Worm (Caenorhabditis elegans): ENCODE data around the gene sre-9.

sre-9 gene

ce11 chrV:3868905-3869304 is 25.9 kb upstream of the sre-9 start, which contains the start of gene nhr-157:
Gene nhr-157 (minus strand): TSS chrV:3869005.
- TF ChIP-seq T22C8.4 (GFP tag; IDR thresholded peaks at IDR 0.05) (no peak), flt-1 (GFP tag; IDR thresholded peaks at IDR 0.05) (no peak), cog-1 (tag; optimal IDR thresholded peaks at IDR 0.05) (no peak), med-1 (GFP tag; optimal IDR thresholded peaks at IDR 0.05; ENCODE audit: insufficient read depth) (no peak)

- TF ChIP-seq tab-1 (GFP tag; IDR thresholded peaks at IDR 0.05) (no peak), ztf-29 (GFP tag; IDR thresholded peaks at IDR 0.05) (no peak), flt-1 (GFP tag; IDR thresholded peaks at IDR 0.05) (no peak), klf-2 (GFP tag; conservative IDR thresholded peaks at IDR 0.05) (no peak), med-1 (GFP tag; optimal IDR thresholded peaks at IDR 0.05; ENCODE audit: insufficient read depth) (no peak), cog-1 (tag; optimal IDR thresholded peaks at IDR 0.05) (no peak), T22C8.4 (GFP tag; IDR thresholded peaks at IDR 0.05) (no peak), ref-1 (GFP tag; conservative IDR thresholded peaks at IDR 0.05) (no peak), ztf-23 (GFP tag; IDR thresholded peaks at IDR 0.05) (no peak)
Observed at ce11 chrV:3870359-3870758, 24.4 kb upstream of the sre-9 start.

ce11 chrV:3874102-3874744 is 20.5 kb upstream of the sre-9 start, which contains the start of gene nhr-158:
Gene nhr-158 (minus strand): TSS chrV:3874152.
- no peak for TF ChIP-seq cog-1 (tag; optimal IDR thresholded peaks at IDR 0.05)
- TF ChIP-seq tab-1 (GFP tag; IDR thresholded peaks at IDR 0.05) = no peak
- TF ChIP-seq ztf-29 (GFP tag; IDR thresholded peaks at IDR 0.05) = no peak
- TF ChIP-seq ztf-23 (GFP tag; IDR thresholded peaks at IDR 0.05) = no peak
- no peak for TF ChIP-seq T22C8.4 (GFP tag; IDR thresholded peaks at IDR 0.05)
- no peak for TF ChIP-seq ref-1 (GFP tag; conservative IDR thresholded peaks at IDR 0.05)
- TF ChIP-seq klf-2 (GFP tag; conservative IDR thresholded peaks at IDR 0.05) = no peak
- TF ChIP-seq med-1 (GFP tag; optimal IDR thresholded peaks at IDR 0.05; ENCODE audit: insufficient read depth) = no peak
- TF ChIP-seq flt-1 (GFP tag; IDR thresholded peaks at IDR 0.05) = no peak

- no peak for TF ChIP-seq cog-1 (tag; optimal IDR thresholded peaks at IDR 0.05)
- TF ChIP-seq ref-1 (GFP tag; conservative IDR thresholded peaks at IDR 0.05) = no peak
- no peak for TF ChIP-seq T22C8.4 (GFP tag; IDR thresholded peaks at IDR 0.05)
- no peak for TF ChIP-seq klf-2 (GFP tag; conservative IDR thresholded peaks at IDR 0.05)
- no peak for TF ChIP-seq ztf-29 (GFP tag; IDR thresholded peaks at IDR 0.05)
- TF ChIP-seq tab-1 (GFP tag; IDR thresholded peaks at IDR 0.05) = no peak
- TF ChIP-seq med-1 (GFP tag; optimal IDR thresholded peaks at IDR 0.05; ENCODE audit: insufficient read depth) = no peak
- TF ChIP-seq flt-1 (GFP tag; IDR thresholded peaks at IDR 0.05) = no peak
- no peak for TF ChIP-seq ztf-23 (GFP tag; IDR thresholded peaks at IDR 0.05)
Observed at ce11 chrV:3877242-3877641, 17.5 kb upstream of the sre-9 start.

- no peak for TF ChIP-seq klf-2 (GFP tag; conservative IDR thresholded peaks at IDR 0.05)
- TF ChIP-seq ztf-29 (GFP tag; IDR thresholded peaks at IDR 0.05) = no peak
- TF ChIP-seq tab-1 (GFP tag; IDR thresholded peaks at IDR 0.05) = no peak
Observed at ce11 chrV:3878223-3878622, 16.5 kb upstream of the sre-9 start, which contains the start of gene nhr-159. Gene nhr-159 (minus strand): TSS chrV:3878323.

- TF ChIP-seq ref-1 (GFP tag; conservative IDR thresholded peaks at IDR 0.05) (no peak), flt-1 (GFP tag; IDR thresholded peaks at IDR 0.05) (no peak), ztf-23 (GFP tag; IDR thresholded peaks at IDR 0.05) (no peak), ztf-29 (GFP tag; IDR thresholded peaks at IDR 0.05) (no peak), klf-2 (GFP tag; conservative IDR thresholded peaks at IDR 0.05) (no peak)
Observed at ce11 chrV:3884550-3884949, 10.2 kb upstream of the sre-9 start.

ce11 chrV:3886104-3886503 is 8.7 kb upstream of the sre-9 start, which contains the start of gene nhr-124:
Gene nhr-124 (minus strand): TSS chrV:3886204.
- TF ChIP-seq tab-1 (GFP tag; IDR thresholded peaks at IDR 0.05) = no peak

- TF ChIP-seq ref-1 (GFP tag; conservative IDR thresholded peaks at IDR 0.05) = no peak
- TF ChIP-seq klf-2 (GFP tag; conservative IDR thresholded peaks at IDR 0.05) = no peak
- no peak for TF ChIP-seq tab-1 (GFP tag; IDR thresholded peaks at IDR 0.05)
- TF ChIP-seq ztf-23 (GFP tag; IDR thresholded peaks at IDR 0.05) = no peak
- no peak for TF ChIP-seq med-1 (GFP tag; optimal IDR thresholded peaks at IDR 0.05; ENCODE audit: insufficient read depth)
- no peak for TF ChIP-seq cog-1 (tag; optimal IDR thresholded peaks at IDR 0.05)
- no peak for TF ChIP-seq flt-1 (GFP tag; IDR thresholded peaks at IDR 0.05)
- TF ChIP-seq T22C8.4 (GFP tag; IDR thresholded peaks at IDR 0.05) = no peak
- TF ChIP-seq ztf-29 (GFP tag; IDR thresholded peaks at IDR 0.05) = no peak
Observed at ce11 chrV:3889113-3889512, 5.6 kb upstream of the sre-9 start, which contains the start of gene C17E7.13. Gene C17E7.13 (minus strand): TSS chrV:3889288.

- no peak for TF ChIP-seq med-1 (GFP tag; optimal IDR thresholded peaks at IDR 0.05; ENCODE audit: insufficient read depth)
Observed at ce11 chrV:3890761-3891160, 4.0 kb upstream of the sre-9 start, which contains the start of gene C17E7.9. Gene C17E7.9 (minus strand): TSS chrV:3890861.

ce11 chrV:3891919-3892318 is 2.8 kb upstream of the sre-9 start, which contains the start of gene C17E7.12:
Gene C17E7.12 (minus strand): TSS chrV:3892019.
- no peak for TF ChIP-seq ref-1 (GFP tag; conservative IDR thresholded peaks at IDR 0.05)
- no peak for TF ChIP-seq T22C8.4 (GFP tag; IDR thresholded peaks at IDR 0.05)
- no peak for TF ChIP-seq ztf-29 (GFP tag; IDR thresholded peaks at IDR 0.05)
- TF ChIP-seq ztf-23 (GFP tag; IDR thresholded peaks at IDR 0.05) = no peak
- no peak for TF ChIP-seq cog-1 (tag; optimal IDR thresholded peaks at IDR 0.05)
- no peak for TF ChIP-seq med-1 (GFP tag; optimal IDR thresholded peaks at IDR 0.05; ENCODE audit: insufficient read depth)
- TF ChIP-seq klf-2 (GFP tag; conservative IDR thresholded peaks at IDR 0.05) = no peak
- TF ChIP-seq tab-1 (GFP tag; IDR thresholded peaks at IDR 0.05) = no peak
- no peak for TF ChIP-seq flt-1 (GFP tag; IDR thresholded peaks at IDR 0.05)
